Worm (Caenorhabditis elegans) whole organism, L2 larva: ENCODE results near the gene F45D11.7.
"Not testable (repeated sequence)": the region's sequence is repeated elsewhere in the genome, so short reads cannot be mapped to it uniquely, and the experiment has no call there.

Experiments used
- R02D3.7 ChIP-seq: fragments of 150-350 bp; optimal IDR thresholded peaks from 2 replicates; lab custom pipeline; 2014; ENCODE audit warnings: missing biosample characterization, missing genetic modification characterization
- Y55F3AM.14 ChIP-seq: fragments of 200-800 bp; sonication (Bioruptor generic); optimal IDR thresholded peaks from 2 replicates; lab custom pipeline; 2018; ENCODE audit warnings: mild to moderate bottlenecking, missing genetic modification characterization, missing compliant biosample characterization
- ZK546.5 ChIP-seq: sonication (generic microtip); optimal IDR thresholded peaks from 2 replicates; lab custom pipeline; 2017; ENCODE audit warnings: missing biosample characterization, missing genetic modification characterization
- alr-1 ChIP-seq: fragments of 150-350 bp; optimal IDR thresholded peaks from 2 replicates; lab custom pipeline; 2014; ENCODE audit warnings: missing biosample characterization, missing genetic modification characterization
- blmp-1 ChIP-seq: sonication (generic microtip); optimal IDR thresholded peaks from 2 replicates; lab custom pipeline; 2017; ENCODE audit warnings: missing genetic modification characterization, mild to moderate bottlenecking, missing compliant biosample characterization, antibody characterized with exemption, moderate library complexity; ENCODE audit not compliant: insufficient read depth
- ceh-82 ChIP-seq: fragments of 150-350 bp; optimal IDR thresholded peaks from 2 replicates; lab custom pipeline; 2014; ENCODE audit warnings: missing biosample characterization, missing genetic modification characterization
- dmd-4 ChIP-seq: sonication (generic microtip); optimal IDR thresholded peaks from 2 replicates; lab custom pipeline; 2017; ENCODE audit warnings: missing biosample characterization, missing genetic modification characterization
- egl-27 ChIP-seq: sonication (generic microtip); optimal IDR thresholded peaks from 3 replicates; lab custom pipeline; 2017; ENCODE audit warnings: missing biosample characterization, missing genetic modification reagents, missing genetic modification characterization
- elt-1 ChIP-seq: fragments of 150-350 bp; optimal IDR thresholded peaks from 2 replicates; lab custom pipeline; 2014; ENCODE audit warnings: missing biosample characterization, missing genetic modification characterization
- elt-3 ChIP-seq: sonication (generic microtip); optimal IDR thresholded peaks from 2 replicates; lab custom pipeline; 2017; ENCODE audit warnings: missing biosample characterization, missing genetic modification characterization
- fos-1 ChIP-seq: fragments of 150-350 bp; optimal IDR thresholded peaks from 2 replicates; lab custom pipeline; 2014; ENCODE audit warnings: missing biosample characterization, missing genetic modification characterization
- gmeb-1 ChIP-seq: fragments of 150-350 bp; optimal IDR thresholded peaks from 2 replicates; lab custom pipeline; 2014; ENCODE audit warnings: missing biosample characterization, missing genetic modification characterization
- lin-13 ChIP-seq: fragments of 150-350 bp; optimal IDR thresholded peaks from 2 replicates; lab custom pipeline; 2014; ENCODE audit warnings: missing biosample characterization, missing genetic modification reagents, missing genetic modification characterization
- lin-39 ChIP-seq: fragments of 150-350 bp; optimal IDR thresholded peaks from 2 replicates; lab custom pipeline; 2014; ENCODE audit warnings: missing biosample characterization, missing genetic modification reagents, missing genetic modification characterization
- lsy-2 ChIP-seq, 2 experiments: fragments of 150-350 bp in 1 of 2; sonication (generic microtip) in 1 of 2; optimal IDR thresholded peaks; 2 replicates each; lab custom pipeline; 2014 to 2017; ENCODE audit warnings: missing biosample characterization in 2 of 2, missing genetic modification characterization in 2 of 2
- mab-5 ChIP-seq: fragments of 150-350 bp; optimal IDR thresholded peaks from 2 replicates; lab custom pipeline; 2014; ENCODE audit warnings: missing biosample characterization, missing genetic modification characterization
- mdl-1 ChIP-seq, 2 experiments: fragments of 150-350 bp in 1 of 2; sonication (generic microtip) in 1 of 2; optimal IDR thresholded peaks; 2 replicates each; lab custom pipeline; 2017; ENCODE audit warnings: missing biosample characterization in 2 of 2, missing genetic modification characterization in 2 of 2
- nhr-10 ChIP-seq: sonication (generic microtip); optimal IDR thresholded peaks from 2 replicates; lab custom pipeline; 2017; ENCODE audit warnings: missing biosample characterization, missing genetic modification characterization
- nhr-11 ChIP-seq: fragments of 150-350 bp; optimal IDR thresholded peaks from 2 replicates; lab custom pipeline; 2014; ENCODE audit warnings: missing biosample characterization, missing genetic modification characterization
- nhr-12 ChIP-seq: fragments of 150-350 bp; optimal IDR thresholded peaks from 2 replicates; lab custom pipeline; 2014; ENCODE audit warnings: missing biosample characterization, missing genetic modification characterization
- nhr-129 ChIP-seq: fragments of 150-350 bp; optimal IDR thresholded peaks from 2 replicates; lab custom pipeline; 2014; ENCODE audit warnings: missing biosample characterization, missing genetic modification characterization
- nhr-21 ChIP-seq: fragments of 150-350 bp; optimal IDR thresholded peaks from 2 replicates; lab custom pipeline; 2014; ENCODE audit warnings: missing biosample characterization, missing genetic modification characterization
- nhr-23 ChIP-seq: fragments of 150-350 bp; optimal IDR thresholded peaks from 2 replicates; lab custom pipeline; 2014; ENCODE audit warnings: missing biosample characterization, missing genetic modification reagents, missing genetic modification characterization
- nhr-237 ChIP-seq: fragments of 150-350 bp; optimal IDR thresholded peaks from 2 replicates; lab custom pipeline; 2014; ENCODE audit warnings: missing biosample characterization, missing genetic modification characterization
- nhr-25 ChIP-seq: fragments of 150-350 bp; sonication (generic microtip); optimal IDR thresholded peaks from 3 replicates; lab custom pipeline; 2014; ENCODE audit warnings: missing biosample characterization, missing genetic modification characterization
- nhr-6 ChIP-seq: fragments of 150-350 bp; optimal IDR thresholded peaks from 2 replicates; lab custom pipeline; 2014; ENCODE audit warnings: missing biosample characterization, missing genetic modification characterization
- skn-1 ChIP-seq: sonication (generic microtip); optimal IDR thresholded peaks from 2 replicates; lab custom pipeline; 2017; ENCODE audit warnings: missing biosample characterization, missing genetic modification characterization
- sma-3 ChIP-seq: sonication (generic microtip); optimal IDR thresholded peaks from 2 replicates; lab custom pipeline; 2016; ENCODE audit warnings: missing genetic modification reagents, missing genetic modification characterization, missing compliant biosample characterization
- sma-9 ChIP-seq, 2 experiments: fragments of 150-350 bp in 1 of 2; sonication (generic microtip) in 1 of 2; optimal IDR thresholded peaks; 2 replicates each; lab custom pipeline; 2014 to 2016; ENCODE audit warnings: missing genetic modification characterization in 2 of 2, mild to moderate bottlenecking in 1 of 2, missing biosample characterization in 1 of 2, missing compliant biosample characterization in 1 of 2, missing genetic modification reagents in 1 of 2, moderate library complexity in 1 of 2
- snpc-4 ChIP-seq: fragments of 150-350 bp; optimal IDR thresholded peaks from 2 replicates; lab custom pipeline; 2014; ENCODE audit warnings: missing biosample characterization, missing genetic modification characterization
- unc-55 ChIP-seq: fragments of 150-350 bp; sonication (generic microtip); optimal IDR thresholded peaks from 3 replicates; lab custom pipeline; 2014; ENCODE audit warnings: missing biosample characterization, missing genetic modification reagents, missing genetic modification characterization
- zag-1 ChIP-seq: fragments of 150-350 bp; optimal IDR thresholded peaks from 2 replicates; lab custom pipeline; 2014; ENCODE audit warnings: missing biosample characterization, missing genetic modification characterization
- ztf-1 ChIP-seq: fragments of 200-800 bp; sonication (Bioruptor generic); conservative IDR thresholded peaks from 2 replicates; pipeline ENCODE4 v1.3.6; 2022; ENCODE audit warnings: missing genetic modification characterization, missing compliant biosample characterization
- ztf-4 ChIP-seq: fragments of 150-350 bp; optimal IDR thresholded peaks from 2 replicates; lab custom pipeline; 2014; ENCODE audit warnings: missing biosample characterization, missing genetic modification characterization

F45D11.7 gene

ce11 chrII:982842-983241 is 11.5 kb upstream of the F45D11.7 start, which contains the start of gene srh-274:
TSS of gene srh-274 (plus strand) at chrII:983142.
- no peak for TF ChIP-seq nhr-10 (tag; lab: Kevin White, UChicago)
- TF ChIP-seq nhr-21 (tag; lab: Kevin White, UChicago): no peak
- no peak for TF ChIP-seq lin-39 (tag; lab: Kevin White, UChicago)
- no peak for TF ChIP-seq blmp-1
- no peak for TF ChIP-seq fos-1 (tag; lab: Kevin White, UChicago)
- no peak for TF ChIP-seq zag-1 (tag; lab: Kevin White, UChicago)

- TF ChIP-seq snpc-4 (tag; lab: Kevin White, UChicago); nhr-6; mdl-1 (tag; optimal IDR thresholded peaks at IDR 0.05; lab: Kevin White, UChicago): not testable (repeated sequence)
Measured at ce11 chrII:985703-986102, 8.6 kb upstream of the F45D11.7 start, which contains the start of gene fbxc-40. TSS of gene fbxc-40 (plus strand) at chrII:986003.

DNA sequence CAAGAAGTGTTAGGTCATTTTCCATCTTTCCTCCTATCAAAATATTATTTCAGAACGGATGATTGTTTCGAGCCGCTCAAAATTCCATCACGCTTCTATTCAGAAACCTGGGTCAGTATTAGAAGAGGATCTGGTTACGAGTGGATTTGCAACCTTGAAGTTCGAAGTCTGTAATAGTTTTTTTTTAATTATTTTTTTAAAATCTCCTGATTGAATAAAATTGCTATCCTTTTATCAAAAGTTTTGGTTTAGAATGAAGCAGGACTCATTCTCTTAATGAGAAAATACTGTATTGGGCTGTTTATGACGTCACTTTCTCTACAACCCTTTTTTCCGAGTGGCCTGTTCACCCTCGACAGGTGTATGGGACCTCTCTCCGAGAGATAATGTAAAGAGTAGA is 5.9 kb upstream of the F45D11.7 start, which contains the start of gene fbxc-39:
Gene fbxc-39 (plus strand): TSS at position 301 of the 400 bp plus-strand sequence.
- no peak for TF ChIP-seq sma-3 (GFP tag; lab: Kevin White, UChicago)
- no peak for TF ChIP-seq sma-9 (GFP tag; optimal IDR thresholded peaks at IDR 0.05; lab: Kevin White, UChicago)
- no peak for TF ChIP-seq sma-9 (tag; optimal IDR thresholded peaks at IDR 0.05; lab: Kevin White, UChicago)
- no peak for TF ChIP-seq nhr-23 (tag; lab: Kevin White, UChicago)
- TF ChIP-seq alr-1 (tag; lab: Kevin White, UChicago): no peak
- TF ChIP-seq nhr-129 (tag; lab: Kevin White, UChicago): no peak
- TF ChIP-seq skn-1 (tag; lab: Kevin White, UChicago): no peak
- TF ChIP-seq egl-27 (tag; lab: Kevin White, UChicago): no peak
- no peak for TF ChIP-seq zag-1 (tag; lab: Kevin White, UChicago)
- TF ChIP-seq ztf-4: no peak
- no peak for TF ChIP-seq nhr-12 (tag; lab: Kevin White, UChicago)
- TF ChIP-seq fos-1 (tag; lab: Kevin White, UChicago): no peak
- no peak for TF ChIP-seq ztf-1 (GFP tag; lab: Robert Waterston, UW)
- TF ChIP-seq snpc-4 (tag; lab: Kevin White, UChicago): no peak
- no peak for TF ChIP-seq unc-55 (GFP tag; lab: Kevin White, UChicago)

ce11 chrII:991300-991699 is 3.0 kb upstream of the F45D11.7 start, which contains the start of gene fbxc-42:
TSS of gene fbxc-42 (plus strand) at chrII:991600.
- TF ChIP-seq nhr-21 (tag; lab: Kevin White, UChicago) (no peak), nhr-6 (no peak), elt-1 (no peak), ZK546.5 (no peak), nhr-237 (no peak), dmd-4 (tag; lab: Kevin White, UChicago) (no peak), gmeb-1 (no peak), R02D3.7 (tag; lab: Kevin White, UChicago) (no peak), nhr-10 (tag; lab: Kevin White, UChicago) (no peak), nhr-25 (tag; lab: Kevin White, UChicago) (no peak), lsy-2 (tag; optimal IDR thresholded peaks at IDR 0.05; lab: Kevin White, UChicago) (no peak)

ce11 chrII:996112-996511 is 1.8 kb downstream of the F45D11.7 start, which contains the start of gene F45D11.11:
TSS of gene F45D11.11 (minus strand) at chrII:996212.
- TF ChIP-seq ztf-4; nhr-21 (tag; lab: Kevin White, UChicago); Y55F3AM.14 (GFP tag; lab: Kevin White, UChicago): not testable (repeated sequence)

ce11 chrII:999493-999892 is 5.2 kb downstream of the F45D11.7 start, which contains the start of gene fbxb-29:
TSS of gene fbxb-29 (minus strand) at chrII:999593.
- TF ChIP-seq unc-55 (GFP tag; lab: Kevin White, UChicago) (no peak), mab-5 (tag; lab: Kevin White, UChicago) (no peak), lin-13 (GFP tag; lab: Kevin White, UChicago) (no peak), ztf-1 (GFP tag; lab: Robert Waterston, UW) (no peak), elt-3 (tag; lab: Kevin White, UChicago) (no peak), lsy-2 (tag; optimal IDR thresholded peaks at IDR 0.05; lab: Kevin White, UChicago) (no peak), dmd-4 (tag; lab: Kevin White, UChicago) (no peak), nhr-11 (tag; lab: Kevin White, UChicago) (no peak), ceh-82 (tag; lab: Kevin White, UChicago) (no peak), Y55F3AM.14 (GFP tag; lab: Kevin White, UChicago) (no peak), nhr-23 (tag; lab: Kevin White, UChicago) (no peak), lin-39 (tag; lab: Kevin White, UChicago) (no peak), nhr-6 (no peak)
